Worm (Caenorhabditis elegans) whole organism, mixed stage, embryonic: Measurements from ENCODE around the gene tank-1.
A peak's percentile ranks its signal among the peaks of the same experiment; 100 is the strongest.

Experiments used
- ces-1 ChIP-seq: fragments of 150-350 bp; optimal IDR thresholded peaks from 2 replicates; lab custom pipeline; 2014; ENCODE audit warnings: missing biosample characterization, missing genetic modification reagents, missing genetic modification characterization
- elt-1 ChIP-seq: sonication (generic microtip); optimal IDR thresholded peaks from 2 replicates; lab custom pipeline; 2017; ENCODE audit warnings: missing genetic modification characterization, mild to moderate bottlenecking, missing compliant biosample characterization, antibody characterized with exemption, moderate library complexity, borderline replicate concordance; ENCODE audit not compliant: insufficient read depth
- mep-1 ChIP-seq: fragments of 150-350 bp; optimal IDR thresholded peaks from 2 replicates; lab custom pipeline; 2017; ENCODE audit warnings: missing biosample characterization, missing genetic modification reagents, missing genetic modification characterization, inconsistent platforms
- nhr-12 ChIP-seq: fragments of 150-350 bp; optimal IDR thresholded peaks from 2 replicates; lab custom pipeline; 2014; ENCODE audit warnings: missing biosample characterization, missing genetic modification characterization
- nhr-237 ChIP-seq: fragments of 150-350 bp; optimal IDR thresholded peaks from 2 replicates; lab custom pipeline; 2014; ENCODE audit warnings: missing biosample characterization, missing genetic modification characterization

DNA sequence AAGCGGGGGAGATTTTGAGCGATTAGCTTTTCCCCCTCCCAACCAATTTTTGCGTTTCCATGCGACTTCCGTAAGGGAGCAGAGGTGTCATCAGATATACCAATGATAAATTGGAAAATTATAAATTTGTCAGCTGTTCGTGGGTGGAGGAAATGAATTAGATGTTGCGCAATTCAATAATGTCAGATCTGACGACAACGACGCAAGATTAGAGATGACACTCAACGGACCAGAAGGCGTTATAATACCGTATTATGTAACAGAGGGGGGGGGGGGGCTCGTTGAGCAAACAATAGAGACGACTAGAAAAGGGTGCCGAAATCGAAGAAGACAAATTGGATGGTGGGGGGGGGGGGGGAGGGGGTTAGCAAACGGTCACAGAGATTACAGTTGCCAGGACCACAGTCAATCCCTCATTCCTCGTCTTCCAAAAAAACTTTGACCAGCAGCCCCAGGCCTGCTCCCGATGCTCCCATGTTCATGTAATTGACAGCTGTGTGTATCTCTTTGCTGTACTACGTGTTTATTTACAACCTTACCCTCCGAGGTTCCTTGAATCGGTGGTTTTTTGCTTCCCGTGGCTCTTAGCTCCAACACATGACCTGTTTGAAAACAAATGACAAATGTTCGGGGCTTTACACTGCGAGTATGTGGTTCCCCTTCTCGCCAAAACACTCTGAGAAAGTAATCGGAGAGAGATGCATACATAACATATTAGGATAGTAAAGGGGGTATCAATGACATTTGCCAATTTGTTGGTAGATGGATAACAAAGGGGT, 56.4 kb downstream of the tank-1 start:
- TF ChIP-seq nhr-237 (tag; lab: Kevin White, UChicago) (no peak), nhr-12 (tag; lab: Kevin White, UChicago) (no peak), elt-1 (tag; lab: Kevin White, UChicago) (no peak), mep-1 (tag; lab: Kevin White, UChicago) (no peak), ces-1 (GFP tag; lab: Kevin White, UChicago) (peak; percentile 21)
